Worm (Caenorhabditis elegans) whole organism, young adult: Measurements from ENCODE around the gene Y37D8A.4.

Experiments
- B0261.1 ChIP-seq: sonication (generic microtip); optimal IDR thresholded peaks from 2 replicates; lab custom pipeline; 2016; ENCODE audit warnings: mild to moderate bottlenecking, missing genetic modification characterization, moderate library complexity, missing compliant biosample characterization
- D2030.7 ChIP-seq: fragments of 200-800 bp; sonication (Bioruptor generic); IDR thresholded peaks from 2 replicates; pipeline ENCODE4 v1.3.6; 2022; ENCODE audit warnings: missing genetic modification reagents, missing genetic modification characterization, missing compliant biosample characterization
- F33H1.4 ChIP-seq: fragments of 200-800 bp; sonication (Bioruptor generic); IDR thresholded peaks from 2 replicates; pipeline ENCODE4 v1.3.6; 2022; ENCODE audit warnings: missing genetic modification reagents, missing genetic modification characterization, missing compliant biosample characterization
- Y95B8A.8 ChIP-seq: fragments of 200-800 bp; sonication (Bioruptor generic); IDR thresholded peaks from 2 replicates; pipeline ENCODE4 v1.3.6; 2022; ENCODE audit warnings: missing genetic modification reagents, missing genetic modification characterization, missing compliant biosample characterization
- ama-1 ChIP-seq, 3 experiments: fragments of 150-350 bp in 1 of 3; sonication (generic microtip) in 2 of 3; optimal IDR thresholded peaks; 2 replicates each; lab custom pipeline; 2014 to 2018; ENCODE audit warnings: missing biosample characterization in 2 of 3, missing genetic modification characterization in 2 of 3, missing genetic modification reagents in 2 of 3
- aptf-2 ChIP-seq: fragments of 200-800 bp; sonication (Bioruptor generic); conservative IDR thresholded peaks from 2 replicates; pipeline ENCODE4 v1.3.6; 2022; ENCODE audit warnings: missing genetic modification reagents, missing genetic modification characterization, missing compliant biosample characterization
- attf-6 ChIP-seq: fragments of 200-800 bp; sonication (Bioruptor generic); IDR thresholded peaks from 2 replicates; pipeline ENCODE4 v1.3.6; 2022; ENCODE audit warnings: missing genetic modification reagents, missing genetic modification characterization, missing compliant biosample characterization
- bed-1 ChIP-seq: fragments of 200-800 bp; sonication (Bioruptor generic); IDR thresholded peaks from 2 replicates; pipeline ENCODE4 v1.3.6; 2022; ENCODE audit warnings: missing genetic modification reagents, missing genetic modification characterization, missing compliant biosample characterization
- ceh-79 ChIP-seq: sonication (generic microtip); optimal IDR thresholded peaks from 2 replicates; lab custom pipeline; 2017; ENCODE audit warnings: mild to moderate bottlenecking, missing genetic modification characterization, missing compliant biosample characterization
- ceh-91 ChIP-seq: fragments of 200-800 bp; sonication (Bioruptor generic); IDR thresholded peaks from 2 replicates; pipeline ENCODE4 v1.3.6; 2022; ENCODE audit warnings: missing genetic modification reagents, missing genetic modification characterization, missing compliant biosample characterization
- die-1 ChIP-seq: sonication (generic microtip); optimal IDR thresholded peaks from 2 replicates; lab custom pipeline; 2016; ENCODE audit warnings: missing genotype, mild to moderate bottlenecking, missing genetic modification characterization, missing compliant biosample characterization
- dpl-1 ChIP-seq: fragments of 150-350 bp; optimal IDR thresholded peaks from 2 replicates; lab custom pipeline; 2014; ENCODE audit warnings: missing biosample characterization, missing genetic modification reagents, missing genetic modification characterization
- efl-1 ChIP-seq: fragments of 150-350 bp; optimal IDR thresholded peaks from 2 replicates; lab custom pipeline; 2014; ENCODE audit warnings: missing biosample characterization, missing genetic modification reagents, missing genetic modification characterization
- egl-18 ChIP-seq: fragments of 200-800 bp; sonication (Bioruptor generic); IDR thresholded peaks from 2 replicates; pipeline ENCODE4 v1.3.6; 2022; ENCODE audit warnings: missing genetic modification reagents, missing genetic modification characterization, missing compliant biosample characterization
- him-1 ChIP-seq: sonication (generic microtip); optimal IDR thresholded peaks from 2 replicates; lab custom pipeline; 2016; ENCODE audit warnings: missing genotype, missing genetic modification reagents, missing genetic modification characterization, missing compliant biosample characterization
- hmg-1.2 ChIP-seq: fragments of 200-800 bp; sonication (Bioruptor generic); IDR thresholded peaks from 2 replicates; pipeline ENCODE4 v1.3.6; 2022; ENCODE audit warnings: missing genetic modification reagents, missing genetic modification characterization, missing compliant biosample characterization
- hsf-1 ChIP-seq: fragments of 200-800 bp; sonication (Bioruptor generic); IDR thresholded peaks from 2 replicates; pipeline ENCODE4 v1.3.6; 2022; ENCODE audit warnings: missing genetic modification reagents, missing genetic modification characterization, missing compliant biosample characterization
- lag-1 ChIP-seq: fragments of 200-800 bp; sonication (Bioruptor generic); IDR thresholded peaks from 2 replicates; pipeline ENCODE4 v1.3.6; 2022; ENCODE audit warnings: missing genetic modification reagents, missing genetic modification characterization, missing compliant biosample characterization
- let-526 ChIP-seq: fragments of 200-800 bp; sonication (Bioruptor generic); IDR thresholded peaks from 2 replicates; pipeline ENCODE4 v1.3.6; 2022; ENCODE audit warnings: missing genetic modification reagents, missing genetic modification characterization, missing compliant biosample characterization
- let-607 ChIP-seq, 2 experiments: fragments of 200-800 bp in 1 of 2; sonication (Bioruptor generic) in 1 of 2; sonication (generic microtip) in 1 of 2; optimal IDR thresholded peaks; 2 replicates each; lab custom pipeline; 2016 to 2018; ENCODE audit warnings: mild to moderate bottlenecking in 2 of 2, missing compliant biosample characterization in 2 of 2, missing genetic modification characterization in 2 of 2, moderate library complexity in 2 of 2, missing genotype in 1 of 2
- lsl-1 ChIP-seq: fragments of 200-800 bp; sonication (Bioruptor generic); optimal IDR thresholded peaks from 2 replicates; lab custom pipeline; 2018; ENCODE audit warnings: mild to moderate bottlenecking, missing genetic modification characterization, moderate library complexity, missing compliant biosample characterization
- madf-6 ChIP-seq: fragments of 200-800 bp; sonication (Bioruptor generic); IDR thresholded peaks from 2 replicates; pipeline ENCODE4 v1.3.6; 2022; ENCODE audit warnings: missing genetic modification reagents, missing genetic modification characterization, missing compliant biosample characterization
- madf-8 ChIP-seq: fragments of 200-800 bp; sonication (Bioruptor generic); conservative IDR thresholded peaks from 2 replicates; pipeline ENCODE4 v1.3.6; 2022; ENCODE audit warnings: missing genetic modification reagents, missing genetic modification characterization, missing compliant biosample characterization
- mxl-1 ChIP-seq: sonication (generic microtip); optimal IDR thresholded peaks from 2 replicates; lab custom pipeline; 2016; ENCODE audit warnings: missing genetic modification characterization, missing compliant biosample characterization
- nfya-1 ChIP-seq: sonication (generic microtip); optimal IDR thresholded peaks from 2 replicates; lab custom pipeline; 2017; ENCODE audit warnings: antibody characterized with exemption, missing compliant biosample characterization, missing genetic modification characterization, borderline replicate concordance; ENCODE audit not compliant: insufficient read depth
- nfya-2 ChIP-seq: fragments of 200-800 bp; sonication (Bioruptor generic); IDR thresholded peaks from 2 replicates; pipeline ENCODE4 v1.3.6; 2022; ENCODE audit warnings: missing genetic modification reagents, missing genetic modification characterization, missing compliant biosample characterization
- nhr-120 ChIP-seq: fragments of 200-800 bp; sonication (Bioruptor generic); IDR thresholded peaks from 2 replicates; pipeline ENCODE4 v1.3.6; 2022; ENCODE audit warnings: missing genetic modification characterization, missing compliant biosample characterization
- nhr-80 ChIP-seq: sonication (generic microtip); optimal IDR thresholded peaks from 2 replicates; lab custom pipeline; 2016; ENCODE audit warnings: missing genetic modification characterization, missing compliant biosample characterization
- rcor-1 ChIP-seq: fragments of 200-800 bp; sonication (Bioruptor generic); IDR thresholded peaks from 2 replicates; pipeline ENCODE4 v1.3.6; 2022; ENCODE audit warnings: missing genetic modification reagents, missing genetic modification characterization, missing compliant biosample characterization
- rec-8 ChIP-seq, 2 experiments: sonication (generic microtip); optimal IDR thresholded peaks; 2 replicates each; lab custom pipeline; 2016; ENCODE audit warnings: mild to moderate bottlenecking in 2 of 2, missing genetic modification characterization in 2 of 2, missing genetic modification reagents in 2 of 2, missing genotype in 2 of 2, missing biosample characterization in 1 of 2, missing compliant biosample characterization in 1 of 2, moderate library complexity in 1 of 2
- snpc-3.4 ChIP-seq: sonication (generic microtip); optimal IDR thresholded peaks from 2 replicates; lab custom pipeline; 2017; ENCODE audit warnings: missing genetic modification characterization, mild to moderate bottlenecking, missing compliant biosample characterization, antibody characterized with exemption, moderate library complexity, missing genotype, missing genetic modification reagents
- xnd-1 ChIP-seq: sonication (generic microtip); optimal IDR thresholded peaks from 2 replicates; lab custom pipeline; 2016; ENCODE audit warnings: missing genotype, missing genetic modification reagents, missing genetic modification characterization, missing compliant biosample characterization
- zfh-2 ChIP-seq: fragments of 200-800 bp; sonication (Bioruptor generic); conservative IDR thresholded peaks from 2 replicates; pipeline ENCODE4 v1.3.6; 2022; ENCODE audit warnings: missing genetic modification reagents, missing genetic modification characterization, missing compliant biosample characterization
- ztf-18 ChIP-seq: sonication (generic microtip); optimal IDR thresholded peaks from 2 replicates; lab custom pipeline; 2016; ENCODE audit warnings: missing genotype, mild to moderate bottlenecking, missing genetic modification characterization, missing compliant biosample characterization
- ztf-22 ChIP-seq: fragments of 200-800 bp; sonication (Bioruptor generic); optimal IDR thresholded peaks from 2 replicates; lab custom pipeline; 2018; ENCODE audit warnings: mild to moderate bottlenecking, missing genetic modification characterization, moderate library complexity, missing compliant biosample characterization

Y37D8A.4 gene

ce11 chrIII:12838913-12839366 lies at the start of gene Y37D8A.4 (continued):
- TF ChIP-seq aptf-2 (GFP tag; lab: Robert Waterston, UW) (no peak), ztf-18 (tag; lab: Kevin White, UChicago) (no peak), F33H1.4 (GFP tag; lab: Robert Waterston, UW) (no peak), ztf-22 (peak; percentile 44), snpc-3.4 (tag; lab: Kevin White, UChicago) (no peak), rec-8 (tag; optimal IDR thresholded peaks at IDR 0.05; lab: Kevin White, UChicago) (no peak), nfya-2 (GFP tag; lab: Robert Waterston, UW) (no peak), die-1 (tag; lab: Kevin White, UChicago) (no peak), hmg-1.2 (GFP tag; lab: Robert Waterston, UW) (peak; percentile 40; the same call in 1 of the 2 replicates), nhr-80 (peak; percentile 57), B0261.1 (tag; lab: Kevin White, UChicago) (no peak), let-607 (tag; optimal IDR thresholded peaks at IDR 0.05; lab: Kevin White, UChicago) (no peak), let-526 (GFP tag; lab: Robert Waterston, UW) (no peak), nfya-1 (tag; lab: Kevin White, UChicago) (no peak), lag-1 (GFP tag; lab: Robert Waterston, UW) (no peak), attf-6 (no peak)

- TF ChIP-seq egl-18 (GFP tag; lab: Robert Waterston, UW) (no peak), zfh-2 (GFP tag; lab: Robert Waterston, UW) (peak; percentile 66), bed-1 (GFP tag; lab: Robert Waterston, UW) (0 out of 2 replicates have a peak, but pooled peaks have one; percentile 67), madf-6 (GFP tag; lab: Robert Waterston, UW) (no peak)
These were observed 46.4 kb upstream of the Y37D8A.4 start for ce11 chrIII:12885153-12885552.

- TF ChIP-seq ama-1 (optimal IDR thresholded peaks at IDR 0.05; lab: Kevin White, UChicago) (no peak), ama-1 (GFP tag; optimal IDR thresholded peaks at IDR 0.05; lab: Kevin White, UChicago) (peak in 1 of 2 experiments; percentile 8), dpl-1 (GFP tag; lab: Kevin White, UChicago) (peak; percentile 11), Y95B8A.8 (no peak), ceh-91 (GFP tag; lab: Robert Waterston, UW) (peak; percentile 61), hmg-1.2 (GFP tag; lab: Robert Waterston, UW) (0 out of 2 replicates have a peak, but pooled peaks have one; percentile 13), mxl-1 (tag; lab: Kevin White, UChicago) (no peak), F33H1.4 (GFP tag; lab: Robert Waterston, UW) (peak; percentile 63), lsl-1 (peak; percentile 7), hsf-1 (GFP tag; lab: Robert Waterston, UW) (0 out of 2 replicates have a peak, but pooled peaks have one; percentile 42), him-1 (tag; lab: Kevin White, UChicago) (peak; percentile 37), xnd-1 (tag; lab: Kevin White, UChicago) (peak; percentile 64), madf-8 (GFP tag; lab: Robert Waterston, UW) (peak; percentile 69), D2030.7 (GFP tag; lab: Robert Waterston, UW) (peak; percentile 53; the same call in 1 of the 2 replicates), ceh-79 (tag; lab: Kevin White, UChicago) (no peak), madf-6 (GFP tag; lab: Robert Waterston, UW) (peak; percentile 78), aptf-2 (GFP tag; lab: Robert Waterston, UW) (0 out of 2 replicates have a peak, but pooled peaks have one; percentile 17), nhr-120 (GFP tag; lab: Robert Waterston, UW) (no peak), efl-1 (GFP tag; lab: Kevin White, UChicago) (peak; percentile 77), rcor-1 (no peak)
These were observed 41.9 kb upstream of the Y37D8A.4 start for ce11 chrIII:12880704-12881103.
